Fruit fly (Drosophila melanogaster) whole organism, embryonic: ENCODE measurements around the gene fz3.

Source experiments
- Aef1 ChIP-seq: fragments of 200-800 bp; sonication (Bioruptor generic); IDR thresholded peaks from 3 replicates; pipeline ENCODE4 v1.3.6; 2022; ENCODE audit warnings: missing biosample characterization, missing genetic modification characterization
- CG10543 ChIP-seq: fragments of 200-800 bp; sonication (Bioruptor generic); optimal IDR thresholded peaks from 3 replicates; lab custom pipeline; 2017; ENCODE audit warnings: missing biosample characterization, mild to moderate bottlenecking, missing genetic modification characterization, moderate library complexity
- CG11456 ChIP-seq: fragments of 200-800 bp; sonication (Bioruptor generic); IDR thresholded peaks from 3 replicates; pipeline ENCODE4 v1.3.6; 2022; ENCODE audit warnings: missing biosample characterization, missing genetic modification characterization
- CG13894 ChIP-seq: fragments of 200-800 bp; sonication (Bioruptor generic); optimal IDR thresholded peaks from 3 replicates; lab custom pipeline; 2018; ENCODE audit warnings: missing biosample characterization, mild to moderate bottlenecking, missing genetic modification characterization, moderate library complexity
- CG14014 ChIP-seq: fragments of 200-800 bp; sonication (Bioruptor generic); IDR thresholded peaks from 2 replicates; pipeline ENCODE4 v1.3.6; 2022; ENCODE audit warnings: missing biosample characterization, missing genetic modification characterization
- CG18011 ChIP-seq: fragments of 200-800 bp; sonication (Bioruptor generic); optimal IDR thresholded peaks from 2 replicates; lab custom pipeline; 2017; ENCODE audit warnings: missing biosample characterization, missing genetic modification characterization, mild to moderate bottlenecking, moderate library complexity, missing genotype
- CG18476 ChIP-seq: fragments of 200-800 bp; sonication (Bioruptor generic); optimal IDR thresholded peaks from 2 replicates; lab custom pipeline; 2016; ENCODE audit warnings: missing biosample characterization, mild to moderate bottlenecking, missing genetic modification characterization
- CG2120 ChIP-seq: fragments of 200-800 bp; sonication (Bioruptor generic); optimal IDR thresholded peaks from 3 replicates; lab custom pipeline; 2016; ENCODE audit warnings: missing biosample characterization, missing genetic modification characterization
- CG33213 ChIP-seq: fragments of 200-800 bp; sonication (Bioruptor generic); optimal IDR thresholded peaks from 3 replicates; lab custom pipeline; 2016; ENCODE audit warnings: missing biosample characterization, missing genetic modification characterization
- CG3407 ChIP-seq: fragments of 200-800 bp; sonication (Bioruptor generic); optimal IDR thresholded peaks from 2 replicates; lab custom pipeline; 2018; ENCODE audit warnings: missing biosample characterization, mild to moderate bottlenecking, missing genetic modification characterization
- CG4360 ChIP-seq: fragments of 200-800 bp; sonication (Bioruptor generic); IDR thresholded peaks from 2 replicates; pipeline ENCODE4 v1.3.6; 2022; ENCODE audit warnings: missing biosample characterization, missing genetic modification characterization
- CG4730 ChIP-seq: fragments of 200-800 bp; sonication (Bioruptor generic); IDR thresholded peaks from 2 replicates; pipeline ENCODE4 v1.3.6; 2022; ENCODE audit warnings: missing biosample characterization, missing genetic modification characterization
- CG9215 ChIP-seq: fragments of 200-800 bp; sonication (Bioruptor generic); IDR thresholded peaks from 2 replicates; pipeline ENCODE4 v1.3.6; 2022; ENCODE audit warnings: missing biosample characterization, missing genetic modification characterization
- CoRest ChIP-seq: fragments of 200-800 bp; sonication (Bioruptor generic); optimal IDR thresholded peaks from 3 replicates; lab custom pipeline; 2018; ENCODE audit warnings: missing biosample characterization, mild to moderate bottlenecking, missing genetic modification characterization, moderate library complexity
- D ChIP-seq, 2 experiments: fragments of 200-800 bp in 1 of 2; fragments of >200 bp in 1 of 2; sonication (Bioruptor generic) in 1 of 2; optimal IDR thresholded peaks; 2 replicates in 1 of 2; 3 replicates in 1 of 2; lab custom pipeline; 2017; ENCODE audit warnings: mild to moderate bottlenecking in 1 of 2, missing biosample characterization in 1 of 2, missing genetic modification characterization in 1 of 2, missing genetic modification reagents in 1 of 2
- ERR ChIP-seq: fragments of 200-800 bp; sonication (Bioruptor generic); optimal IDR thresholded peaks from 2 replicates; lab custom pipeline; 2016; ENCODE audit warnings: missing biosample characterization, missing genetic modification characterization
- HLH3B ChIP-seq: fragments of 200-800 bp; sonication (Bioruptor generic); IDR thresholded peaks from 2 replicates; pipeline ENCODE4 v1.3.6; 2022; ENCODE audit warnings: missing biosample characterization, missing genetic modification characterization
- Lpt ChIP-seq: fragments of >200 bp; optimal IDR thresholded peaks from 2 replicates; lab custom pipeline; 2018; ENCODE audit warnings: missing biosample characterization, missing genetic modification characterization
- Med ChIP-seq: fragments of 200-800 bp; sonication (Bioruptor generic); peaks from one replicate; lab custom pipeline; 2016; ENCODE audit warnings: missing biosample characterization, missing genetic modification characterization, mild to moderate bottlenecking, inconsistent platforms, moderate library complexity
- Mrtf ChIP-seq: fragments of 200-800 bp; sonication (Bioruptor generic); IDR thresholded peaks from 3 replicates; pipeline ENCODE4 v1.3.6; 2022; ENCODE audit warnings: missing biosample characterization, missing genetic modification characterization
- NC2β ChIP-seq: fragments of 200-800 bp; sonication (Bioruptor generic); optimal IDR thresholded peaks from 2 replicates; lab custom pipeline; 2016; ENCODE audit warnings: missing biosample characterization, missing genetic modification characterization
- Opbp ChIP-seq: fragments of 200-800 bp; sonication (Bioruptor generic); IDR thresholded peaks from 3 replicates; pipeline ENCODE4 v1.3.6; 2022; ENCODE audit warnings: missing biosample characterization, missing genetic modification characterization; ENCODE audit not compliant: partially characterized antibody
- Xbp1 ChIP-seq: fragments of 200-800 bp; sonication (Bioruptor generic); optimal IDR thresholded peaks from 3 replicates; lab custom pipeline; 2016; ENCODE audit warnings: missing biosample characterization, mild to moderate bottlenecking, missing genetic modification characterization
- amos ChIP-seq: fragments of 200-800 bp; sonication (Bioruptor generic); IDR thresholded peaks from 2 replicates; pipeline ENCODE4 v1.3.6; 2022; ENCODE audit warnings: missing biosample characterization, missing genetic modification characterization; ENCODE audit not compliant: partially characterized antibody
- ara ChIP-seq: fragments of 200-800 bp; sonication (Bioruptor generic); IDR thresholded peaks from 2 replicates; pipeline ENCODE4 v1.3.6; 2022; ENCODE audit warnings: missing biosample characterization, missing genetic modification characterization
- ash1 ChIP-seq: fragments of 200-800 bp; sonication (Bioruptor generic); optimal IDR thresholded peaks from 2 replicates; lab custom pipeline; 2018; ENCODE audit warnings: missing biosample characterization, mild to moderate bottlenecking, missing genetic modification characterization
- bab2 ChIP-seq: fragments of 200-800 bp; sonication (Bioruptor generic); optimal IDR thresholded peaks from 2 replicates; lab custom pipeline; 2016; ENCODE audit warnings: missing biosample characterization, missing genetic modification characterization
- br ChIP-seq: fragments of >200 bp; optimal IDR thresholded peaks from 2 replicates; lab custom pipeline; 2017
- btn ChIP-seq: fragments of 200-800 bp; sonication (Bioruptor generic); optimal IDR thresholded peaks from 2 replicates; lab custom pipeline; 2016; ENCODE audit warnings: missing biosample characterization, missing genetic modification characterization
- cg ChIP-seq: fragments of 200-800 bp; sonication (Bioruptor generic); optimal IDR thresholded peaks from 3 replicates; lab custom pipeline; 2019; ENCODE audit warnings: missing biosample characterization, mild to moderate bottlenecking, missing genetic modification characterization, moderate library complexity
- crp ChIP-seq, 2 experiments: fragments of 200-800 bp; sonication (Bioruptor generic); optimal IDR thresholded peaks; 2 replicates in 1 of 2; 3 replicates in 1 of 2; lab custom pipeline; 2017; ENCODE audit warnings: missing biosample characterization in 2 of 2, missing genetic modification characterization in 2 of 2, mild to moderate bottlenecking in 1 of 2, moderate library complexity in 1 of 2
- exex ChIP-seq: fragments of 200-800 bp; sonication (Bioruptor generic); optimal IDR thresholded peaks from 4 replicates; lab custom pipeline; 2018; ENCODE audit warnings: missing biosample characterization, mild to moderate bottlenecking, missing genetic modification characterization, moderate library complexity
- ken ChIP-seq: fragments of 200-800 bp; sonication (Bioruptor generic); IDR thresholded peaks from 3 replicates; pipeline ENCODE4 v1.3.6; 2022; ENCODE audit warnings: missing biosample characterization, missing genetic modification characterization
- luna ChIP-seq: fragments of 200-800 bp; sonication (Bioruptor generic); optimal IDR thresholded peaks from 2 replicates; lab custom pipeline; 2016; ENCODE audit warnings: missing biosample characterization, missing genetic modification characterization
- p53 ChIP-seq: fragments of 200-800 bp; sonication (Bioruptor generic); optimal IDR thresholded peaks from 2 replicates; lab custom pipeline; 2016; ENCODE audit warnings: missing biosample characterization, missing genetic modification characterization
- pfk ChIP-seq: fragments of 200-800 bp; sonication (Bioruptor generic); optimal IDR thresholded peaks from 2 replicates; lab custom pipeline; 2018; ENCODE audit warnings: missing biosample characterization, mild to moderate bottlenecking, missing genetic modification characterization, moderate library complexity
- twi ChIP-seq: fragments of 200-800 bp; optimal IDR thresholded peaks from 2 replicates; lab custom pipeline; 2019; ENCODE audit warnings: missing biosample characterization, mild to moderate bottlenecking, missing genetic modification characterization, moderate library complexity

Gene fz3

DNA sequence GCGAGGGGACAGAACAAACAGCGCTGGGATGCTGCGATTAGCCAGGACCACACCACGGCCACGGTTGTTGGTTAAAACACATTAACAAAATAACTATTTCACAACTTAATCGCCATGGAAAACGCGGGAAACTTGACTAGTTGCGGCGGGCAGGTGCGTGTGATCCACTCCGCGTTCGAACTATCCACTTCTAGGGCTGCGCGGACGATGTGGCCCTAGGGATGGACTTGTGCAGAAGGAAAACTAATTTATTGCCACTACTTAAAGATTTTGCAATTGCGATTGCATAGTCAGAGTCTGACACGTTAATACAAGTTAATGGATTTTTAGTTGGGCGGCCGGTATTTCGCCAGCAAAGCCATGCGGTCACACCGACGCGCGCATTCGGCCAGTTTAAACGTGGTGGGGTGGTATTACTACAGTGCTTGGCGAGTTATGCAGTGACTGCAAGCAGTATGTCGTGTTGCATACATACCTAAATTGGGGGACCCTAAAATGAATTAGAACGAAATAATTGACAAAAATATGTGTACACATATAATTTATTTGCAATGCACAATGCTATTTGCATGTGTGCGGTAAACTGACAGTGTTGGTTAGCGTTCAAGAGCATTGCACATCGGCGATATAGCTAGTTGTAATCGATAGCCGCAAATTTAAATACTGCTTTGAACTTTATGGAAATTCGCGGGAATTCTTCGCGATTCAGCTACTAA, 31.6 kb downstream of the fz3 start, which contains the start of gene Rbf (continued):
- TF ChIP-seq Med (GFP tag; lab: Kevin White, UChicago) (peak; percentile 36), CG2120 (GFP tag; lab: Kevin White, UChicago) (peak; percentile 31), CG4360 (GFP tag; lab: Robert Waterston, UW) (no peak), CG3407 (no peak), ken (no peak), CG4730 (GFP tag; lab: Robert Waterston, UW) (no peak), Xbp1 (GFP tag; lab: Kevin White, UChicago) (no peak), twi (tag; lab: Kevin White, UChicago) (no peak), CG18011 (GFP tag; lab: Kevin White, UChicago) (no peak), CG33213 (peak; percentile 5), btn (GFP tag; lab: Kevin White, UChicago) (no peak), p53 (GFP tag; lab: Kevin White, UChicago) (peak; percentile 23), cg (GFP tag; lab: Kevin White, UChicago) (peak; percentile 52), amos (GFP tag; lab: Robert Waterston, UW) (peak; percentile 67), crp (GFP tag; optimal IDR thresholded peaks at IDR 0.05; lab: Kevin White, UChicago) (no peak), exex (tag; lab: Kevin White, UChicago) (no peak), CoRest (tag; lab: Kevin White, UChicago) (peak; percentile 33), ERR (GFP tag; lab: Kevin White, UChicago) (no peak), CG13894 (tag; lab: Kevin White, UChicago) (no peak), CG10543 (GFP tag; lab: Kevin White, UChicago) (no peak), CG9215 (no peak), ara (GFP tag; lab: Robert Waterston, UW) (no peak), Opbp (0 out of 3 replicates have a peak, but pooled peaks have one; percentile 35), D (optimal IDR thresholded peaks at IDR 0.05; lab: Kevin White, UChicago) (no peak), D (GFP tag; optimal IDR thresholded peaks at IDR 0.05; lab: Kevin White, UChicago) (no peak), NC2β (GFP tag; lab: Kevin White, UChicago) (no peak), ash1 (GFP tag; lab: Kevin White, UChicago) (no peak)

DNA sequence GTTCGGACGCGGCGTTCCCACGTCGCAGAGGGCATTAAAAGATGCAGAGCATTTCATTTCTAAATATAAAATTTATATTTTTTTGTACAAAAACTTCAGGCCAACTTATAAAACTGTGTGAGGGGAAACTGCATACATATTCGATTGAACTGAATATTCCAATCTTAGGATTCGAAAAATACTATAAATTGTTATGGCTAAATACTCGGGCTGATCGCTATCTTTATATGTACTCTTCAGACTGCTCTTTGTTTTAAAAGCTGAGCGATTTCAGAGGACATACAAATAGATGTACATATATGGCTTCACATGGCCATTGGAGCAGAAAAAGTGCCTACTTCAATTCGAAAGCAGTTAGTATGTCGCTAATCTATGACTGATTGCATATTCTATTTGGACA, 33.6 kb downstream of the fz3 start, which contains the start of gene CG13359:
Gene CG13359, minus strand, starts transcription at position 101 of the 400 bp plus-strand sequence.
- TF ChIP-seq bab2 (GFP tag; lab: Kevin White, UChicago) (no peak), ara (GFP tag; lab: Robert Waterston, UW) (no peak), br (lab: Kevin White, UChicago) (no peak), Mrtf (no peak), Aef1 (GFP tag; lab: Robert Waterston, UW) (no peak), pfk (GFP tag; lab: Kevin White, UChicago) (no peak), HLH3B (no peak), CG11456 (GFP tag; lab: Robert Waterston, UW) (no peak), luna (GFP tag; lab: Kevin White, UChicago) (no peak), D (optimal IDR thresholded peaks at IDR 0.05; lab: Kevin White, UChicago) (no peak), D (GFP tag; optimal IDR thresholded peaks at IDR 0.05; lab: Kevin White, UChicago) (no peak), CG18476 (GFP tag; lab: Kevin White, UChicago) (no peak), Lpt (no peak), CG14014 (GFP tag; lab: Robert Waterston, UW) (no peak), Opbp (no peak)
